Fruit fly (Drosophila melanogaster) whole organism, adult: ENCODE data around the gene Eip63E.

Experiments
- CG11617 ChIP-seq: fragments of 200-800 bp; sonication (Bioruptor generic); optimal IDR thresholded peaks from 2 replicates; lab custom pipeline; 2017; ENCODE audit warnings: mild to moderate bottlenecking, missing biosample characterization, missing genetic modification reagents, missing genetic modification characterization
- CG12768 ChIP-seq: fragments of 200-800 bp; sonication (Bioruptor generic); optimal IDR thresholded peaks from 2 replicates; lab custom pipeline; 2017; ENCODE audit warnings: missing biosample characterization, missing genetic modification characterization, mild to moderate bottlenecking, moderate library complexity, missing genetic modification reagents
- CG14711 ChIP-seq: fragments of 200-800 bp; sonication (Bioruptor generic); optimal IDR thresholded peaks from 2 replicates; lab custom pipeline; 2018; ENCODE audit warnings: missing biosample characterization, mild to moderate bottlenecking, missing genetic modification characterization, moderate library complexity
- CG1620 ChIP-seq: fragments of 200-800 bp; sonication (Bioruptor generic); optimal IDR thresholded peaks from 2 replicates; lab custom pipeline; 2016; ENCODE audit warnings: missing biosample characterization, missing genetic modification characterization
- CG33017 ChIP-seq: fragments of 200-800 bp; sonication (Bioruptor generic); optimal IDR thresholded peaks from 2 replicates; lab custom pipeline; 2018; ENCODE audit warnings: missing biosample characterization, mild to moderate bottlenecking, missing genetic modification characterization, moderate library complexity
- CG5204 ChIP-seq: fragments of 200-800 bp; sonication (Bioruptor generic); optimal IDR thresholded peaks from 2 replicates; lab custom pipeline; 2016; ENCODE audit warnings: missing biosample characterization, missing genetic modification characterization
- CG7045 ChIP-seq: fragments of 200-800 bp; sonication (Bioruptor generic); optimal IDR thresholded peaks from 2 replicates; lab custom pipeline; 2017; ENCODE audit warnings: missing biosample characterization, mild to moderate bottlenecking, missing genetic modification characterization
- CG7101 ChIP-seq: fragments of 200-800 bp; sonication (Bioruptor generic); optimal IDR thresholded peaks from 2 replicates; lab custom pipeline; 2018; ENCODE audit warnings: missing biosample characterization, mild to moderate bottlenecking, missing genetic modification characterization, moderate library complexity
- Clk ChIP-seq: fragments of 200-800 bp; sonication (Bioruptor generic); optimal IDR thresholded peaks from 2 replicates; lab custom pipeline; 2017; ENCODE audit warnings: missing biosample characterization, missing genetic modification characterization
- Crg-1 ChIP-seq: fragments of 200-800 bp; sonication (Bioruptor generic); optimal IDR thresholded peaks from 2 replicates; lab custom pipeline; 2016; ENCODE audit warnings: missing biosample characterization, missing genetic modification characterization
- Hr96 ChIP-seq: fragments of 200-800 bp; sonication (Bioruptor generic); optimal IDR thresholded peaks from 2 replicates; lab custom pipeline; 2016; ENCODE audit warnings: missing biosample characterization, missing genetic modification characterization
- Mnt ChIP-seq: fragments of 200-800 bp; sonication (Bioruptor generic); optimal IDR thresholded peaks from 2 replicates; lab custom pipeline; 2016; ENCODE audit warnings: missing biosample characterization, mild to moderate bottlenecking, missing genetic modification characterization
- bab1 ChIP-seq: fragments of 200-800 bp; sonication (Bioruptor generic); optimal IDR thresholded peaks from 3 replicates; lab custom pipeline; 2019; ENCODE audit warnings: missing biosample characterization, mild to moderate bottlenecking, missing genetic modification characterization, moderate library complexity
- cic ChIP-seq: fragments of 200-800 bp; sonication (Bioruptor generic); optimal IDR thresholded peaks from 2 replicates; lab custom pipeline; 2017; ENCODE audit warnings: missing biosample characterization, mild to moderate bottlenecking, missing genetic modification characterization, moderate library complexity
- cnc ChIP-seq, 2 experiments: fragments of >200 bp; optimal IDR thresholded peaks; 2 replicates each; lab custom pipeline; 2017
- kay ChIP-seq: fragments of 200-800 bp; sonication (Bioruptor generic); peaks from one replicate; lab custom pipeline; 2016; ENCODE audit warnings: missing biosample characterization, missing genetic modification characterization, borderline replicate concordance
- ovo ChIP-seq: fragments of 200-800 bp; sonication (Bioruptor generic); optimal IDR thresholded peaks from 2 replicates; lab custom pipeline; 2016; ENCODE audit warnings: missing biosample characterization, missing genetic modification characterization
- pad ChIP-seq: fragments of 200-800 bp; sonication (Bioruptor generic); optimal IDR thresholded peaks from 3 replicates; lab custom pipeline; 2017; ENCODE audit warnings: missing biosample characterization, missing genetic modification characterization, mild to moderate bottlenecking, moderate library complexity, missing genetic modification reagents
- tj ChIP-seq: fragments of 200-800 bp; sonication (Bioruptor generic); optimal IDR thresholded peaks from 3 replicates; lab custom pipeline; 2017; ENCODE audit warnings: missing biosample characterization, mild to moderate bottlenecking, missing genetic modification characterization, moderate library complexity
- toe ChIP-seq: fragments of 200-800 bp; sonication (Bioruptor generic); optimal IDR thresholded peaks from 2 replicates; lab custom pipeline; 2016; ENCODE audit warnings: missing biosample characterization, missing genetic modification characterization

The Eip63E gene

dm6 chr3L:3654671-3655070 lies 139.1 kb downstream of the Eip63E start, which contains the start of gene CG10862:
Gene CG10862 (minus strand): TSS chr3L:3654771.
- TF ChIP-seq toe (GFP tag; lab: Kevin White, UChicago) (no peak), Hr96 (GFP tag; lab: Kevin White, UChicago) (no peak), CG7045 (no peak), CG5204 (no peak), CG12768 (GFP tag; lab: Kevin White, UChicago) (no peak), CG33017 (tag; lab: Kevin White, UChicago) (no peak), bab1 (no peak), pad (GFP tag; lab: Kevin White, UChicago) (no peak), CG7101 (no peak), CG11617 (no peak), ovo (GFP tag; lab: Kevin White, UChicago) (no peak)

- TF ChIP-seq CG7101 = no peak
- TF ChIP-seq Mnt (GFP tag; lab: Kevin White, UChicago) = no peak
- TF ChIP-seq Hr96 (GFP tag; lab: Kevin White, UChicago) = no peak
- TF ChIP-seq CG14711 (tag; lab: Kevin White, UChicago) = no peak
- no peak for TF ChIP-seq CG12768 (GFP tag; lab: Kevin White, UChicago)
Measured at dm6 chr3L:3656867-3657266, 141.3 kb downstream of the Eip63E start.

- no peak for TF ChIP-seq CG14711 (tag; lab: Kevin White, UChicago)
- no peak for TF ChIP-seq CG7045
- no peak for TF ChIP-seq cic (GFP tag; lab: Kevin White, UChicago)
- no peak for TF ChIP-seq bab1
- no peak for TF ChIP-seq CG33017 (tag; lab: Kevin White, UChicago)
- no peak for TF ChIP-seq Clk (GFP tag; lab: Kevin White, UChicago)
- no peak for TF ChIP-seq pad (GFP tag; lab: Kevin White, UChicago)
- no peak for TF ChIP-seq toe (GFP tag; lab: Kevin White, UChicago)
- no peak for TF ChIP-seq CG11617
- no peak for TF ChIP-seq CG12768 (GFP tag; lab: Kevin White, UChicago)
- no peak for TF ChIP-seq Mnt (GFP tag; lab: Kevin White, UChicago)
- TF ChIP-seq Crg-1 = no peak
- TF ChIP-seq kay = no peak
- no peak for TF ChIP-seq Hr96 (GFP tag; lab: Kevin White, UChicago)
- TF ChIP-seq tj (GFP tag; lab: Kevin White, UChicago) = no peak
Measured at dm6 chr3L:3657897-3658296, 142.3 kb downstream of the Eip63E start.

dm6 chr3L:3658768-3659167 lies 143.2 kb downstream of the Eip63E start, which contains the start of gene CG43098:
Gene CG43098 (plus strand): TSS chr3L:3659068.
- TF ChIP-seq kay = no peak
- TF ChIP-seq cnc (optimal IDR thresholded peaks at IDR 0.05; lab: Kevin White, UChicago) = no peak
- TF ChIP-seq CG12768 (GFP tag; lab: Kevin White, UChicago) = no peak
- no peak for TF ChIP-seq CG7045
- no peak for TF ChIP-seq CG33017 (tag; lab: Kevin White, UChicago)
- TF ChIP-seq CG1620 (GFP tag; lab: Kevin White, UChicago) = no peak
- no peak for TF ChIP-seq Mnt (GFP tag; lab: Kevin White, UChicago)
- no peak for TF ChIP-seq CG11617
- no peak for TF ChIP-seq cic (GFP tag; lab: Kevin White, UChicago)
- no peak for TF ChIP-seq CG7101
- no peak for TF ChIP-seq ovo (GFP tag; lab: Kevin White, UChicago)
- no peak for TF ChIP-seq CG14711 (tag; lab: Kevin White, UChicago)
- TF ChIP-seq toe (GFP tag; lab: Kevin White, UChicago) = no peak
- no peak for TF ChIP-seq Clk (GFP tag; lab: Kevin White, UChicago)
- no peak for TF ChIP-seq tj (GFP tag; lab: Kevin White, UChicago)
